Worm (Caenorhabditis elegans) whole organism, dauer: ENCODE measurements around the gene cyp-33C12.

Experiments used
- unc-62 ChIP-seq: sonication (generic microtip); optimal IDR thresholded peaks from 2 replicates; lab custom pipeline; 2017; ENCODE audit warnings: missing biosample characterization, missing genetic modification reagents, missing genetic modification characterization

Gene cyp-33C12

DNA sequence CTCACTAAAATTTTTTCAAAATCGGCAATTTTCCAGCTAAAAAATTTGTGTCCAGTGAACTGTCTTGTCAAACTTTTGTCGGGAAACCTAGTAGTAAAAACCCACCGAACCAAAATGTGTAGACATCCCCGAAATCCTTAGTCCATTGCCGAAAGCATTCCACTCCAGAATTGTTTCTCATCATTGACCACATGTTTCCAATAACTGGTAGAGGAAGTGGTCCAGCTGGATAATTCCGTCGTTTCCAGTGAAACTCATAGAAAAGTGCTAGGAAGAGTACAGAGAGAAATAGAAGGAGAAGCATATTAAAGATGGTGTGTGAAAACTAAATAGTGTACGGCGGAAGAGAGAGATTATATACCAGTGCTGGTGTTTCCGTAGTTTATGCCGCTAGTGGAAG, at the start of gene cyp-33C12:
TSS of gene cyp-33C12 (minus strand) at position 321 of the 400 bp plus-strand sequence.
- TF ChIP-seq unc-62 (GFP tag; lab: Kevin White, UChicago), result no peak

DNA sequence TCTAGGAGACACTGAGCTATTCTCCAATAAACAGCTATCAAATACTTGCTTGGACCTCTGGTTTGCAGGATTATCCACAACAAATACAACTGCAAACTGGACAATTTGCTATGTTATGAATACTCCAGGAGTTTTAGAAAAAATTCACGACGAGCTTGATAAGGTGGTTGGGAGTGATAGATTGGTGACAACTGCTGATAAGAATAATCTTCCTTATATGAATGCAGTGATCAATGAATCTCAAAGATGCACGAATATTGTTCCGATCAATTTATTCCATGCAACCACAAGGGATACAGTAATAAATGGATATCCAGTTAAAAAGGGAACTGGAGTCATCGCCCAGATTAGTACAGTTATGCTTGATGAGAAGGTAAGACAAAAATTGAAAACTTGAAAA, 47.6 kb upstream of the cyp-33C12 start:
- no peak for TF ChIP-seq unc-62 (GFP tag; lab: Kevin White, UChicago)

DNA sequence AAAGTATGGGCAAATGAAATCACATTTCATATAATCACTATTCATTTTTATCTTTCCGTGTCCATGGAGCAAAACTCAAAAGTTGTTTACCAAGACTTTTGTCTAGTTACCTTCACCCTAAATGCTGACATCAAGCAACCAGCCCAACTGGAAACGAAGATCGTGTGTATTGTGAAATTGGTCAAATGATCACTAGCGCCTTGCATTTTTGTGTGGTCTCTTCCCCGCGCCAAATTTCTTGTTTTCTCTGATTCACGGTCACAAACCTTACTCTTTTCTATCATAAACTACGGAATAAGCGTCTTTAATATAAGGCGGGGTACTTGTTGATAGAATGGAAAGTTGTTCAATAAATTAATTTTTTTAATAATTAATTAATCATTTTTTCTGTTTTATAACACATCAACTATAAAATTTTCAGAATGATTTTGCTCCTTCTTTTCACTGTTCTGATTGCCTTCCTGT, 46.0 kb upstream of the cyp-33C12 start, which contains the start of gene cyp-33C7:
TSS of gene cyp-33C7 (plus strand) at position 415 of the 465 bp plus-strand sequence.
- no peak for TF ChIP-seq unc-62 (GFP tag; lab: Kevin White, UChicago)

DNA sequence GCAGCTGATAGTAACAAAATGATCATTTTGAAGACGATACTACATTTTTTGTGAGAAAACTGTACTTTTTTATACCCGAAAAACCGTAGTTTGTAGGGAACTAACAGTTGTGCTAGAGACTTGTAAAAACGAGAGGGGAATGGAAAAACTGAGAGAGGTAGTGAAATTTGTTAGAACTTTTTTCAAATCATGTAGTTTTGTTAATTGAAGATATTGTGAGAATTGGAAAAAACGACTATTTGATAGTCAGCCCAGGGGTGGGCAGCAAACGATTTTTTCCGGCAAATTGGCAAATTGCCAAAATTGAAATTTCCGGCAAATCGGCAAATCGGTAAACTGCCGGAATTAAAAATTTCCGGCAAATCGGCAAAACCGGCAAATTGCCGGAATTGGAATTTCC, 45.1 kb upstream of the cyp-33C12 start, which contains the start of gene cyp-33C6:
TSS of gene cyp-33C6 (minus strand) at position 101 of the 400 bp plus-strand sequence.
- no peak for TF ChIP-seq unc-62 (GFP tag; lab: Kevin White, UChicago)

DNA sequence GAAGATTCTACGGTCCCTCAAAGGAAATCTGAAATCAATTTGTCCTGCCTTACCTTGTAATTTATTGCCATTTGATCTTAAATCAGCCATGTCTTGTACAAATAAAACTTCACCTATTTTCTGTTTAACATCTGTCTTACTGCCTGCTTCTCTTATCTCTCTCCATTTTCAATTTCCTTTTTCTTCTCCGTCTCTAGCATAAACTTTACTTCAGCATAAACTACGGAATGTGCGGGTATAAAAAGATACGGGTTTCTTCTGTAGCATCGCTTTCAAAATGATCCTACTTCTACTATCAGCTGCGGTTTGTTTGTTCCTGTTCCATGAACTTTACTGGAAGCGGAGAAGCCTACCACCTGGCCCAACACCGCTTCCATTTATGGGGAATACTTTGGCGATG, 40.6 kb upstream of the cyp-33C12 start, which contains the start of gene cyp-33C5:
TSS of gene cyp-33C5 (plus strand) at position 254 of the 400 bp plus-strand sequence.
- no peak for TF ChIP-seq unc-62 (GFP tag; lab: Kevin White, UChicago)

DNA sequence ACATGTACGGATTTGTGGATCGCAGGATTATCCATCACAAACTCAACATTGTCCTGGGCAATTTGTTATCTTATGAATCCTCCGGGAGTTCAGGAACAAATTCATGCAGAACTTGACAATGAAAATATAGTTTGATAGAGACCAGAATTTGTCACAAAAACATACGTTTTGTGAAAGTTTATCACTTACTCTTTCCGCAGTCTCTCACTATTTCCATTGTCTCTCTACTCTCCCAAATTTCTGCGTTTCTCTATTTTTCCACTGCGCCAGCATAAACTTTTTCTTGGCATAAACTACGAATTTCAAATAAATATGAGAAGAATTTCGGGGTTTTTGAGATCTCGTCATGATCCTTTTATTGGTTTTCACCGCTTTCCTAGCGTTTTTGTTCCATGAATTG, 38.4 kb upstream of the cyp-33C12 start, which contains the start of gene cyp-33C3:
TSS of gene cyp-33C3 (plus strand) at position 149 of the 400 bp plus-strand sequence.
- no peak for TF ChIP-seq unc-62 (GFP tag; lab: Kevin White, UChicago)

DNA sequence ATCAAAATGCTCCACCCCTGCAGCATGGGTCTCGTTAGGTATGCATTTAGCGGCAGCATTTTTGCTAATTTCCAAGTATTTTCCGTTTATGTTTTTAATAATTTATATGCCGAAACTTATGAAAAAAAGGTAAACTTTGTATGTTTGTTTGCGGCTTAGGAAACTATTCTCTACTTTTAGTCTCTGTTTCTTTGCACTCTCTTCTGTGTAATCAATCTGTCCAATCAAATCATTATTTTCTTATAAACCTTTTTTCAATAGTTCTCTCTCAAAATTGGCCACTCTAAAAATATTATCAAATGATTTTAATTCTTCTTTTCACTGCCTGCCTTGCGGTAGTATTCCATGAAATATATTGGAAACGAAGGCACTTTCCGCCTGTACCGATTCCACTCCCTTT, 33.8 kb upstream of the cyp-33C12 start:
- TF ChIP-seq unc-62 (GFP tag; lab: Kevin White, UChicago), result no peak

DNA sequence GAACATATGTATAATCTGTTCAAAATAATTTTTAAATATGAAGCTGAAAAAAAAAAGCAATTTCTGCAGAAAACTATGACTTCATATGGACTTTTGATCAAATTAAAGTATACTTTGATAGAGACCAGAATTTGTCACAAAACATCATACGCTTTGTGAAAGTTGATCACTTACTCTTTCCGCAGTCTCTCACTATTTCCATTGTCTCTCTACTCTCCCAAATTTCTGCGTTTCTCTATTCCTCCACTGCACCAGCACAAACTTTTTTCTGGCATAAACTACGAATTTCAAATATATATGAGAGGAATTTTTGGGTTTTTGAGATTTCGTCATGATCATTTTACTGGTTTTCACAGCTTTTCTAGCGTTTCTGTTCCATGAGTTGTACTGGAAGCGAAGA, 31.6 kb upstream of the cyp-33C12 start, which contains the start of gene cyp-33C4:
TSS of gene cyp-33C4 (plus strand) at position 293 of the 400 bp plus-strand sequence.
- TF ChIP-seq unc-62 (GFP tag; lab: Kevin White, UChicago), result no peak

DNA sequence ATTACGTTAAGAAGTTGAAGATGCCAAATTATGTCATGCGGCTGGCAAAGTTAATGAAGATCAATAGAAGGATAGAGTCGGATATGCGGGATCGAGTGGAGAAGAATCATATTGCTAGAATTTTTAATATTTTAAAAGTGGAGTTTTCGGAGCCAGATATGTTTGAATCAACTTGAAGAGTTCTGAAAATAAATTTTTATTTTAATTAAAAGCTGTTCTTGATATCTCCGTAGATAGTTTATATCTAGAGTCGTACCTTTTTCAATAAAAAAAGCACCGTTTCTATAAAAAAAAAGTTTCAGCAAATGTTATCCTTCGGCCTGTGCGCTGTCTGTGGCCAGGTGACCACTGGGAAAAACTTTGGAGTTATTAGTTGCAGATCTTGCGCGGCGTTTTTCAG, 29.0 kb upstream of the cyp-33C12 start, which contains the start of gene nhr-96:
TSS of gene nhr-96 (plus strand) at position 301 of the 400 bp plus-strand sequence.
- no peak for TF ChIP-seq unc-62 (GFP tag; lab: Kevin White, UChicago)

DNA sequence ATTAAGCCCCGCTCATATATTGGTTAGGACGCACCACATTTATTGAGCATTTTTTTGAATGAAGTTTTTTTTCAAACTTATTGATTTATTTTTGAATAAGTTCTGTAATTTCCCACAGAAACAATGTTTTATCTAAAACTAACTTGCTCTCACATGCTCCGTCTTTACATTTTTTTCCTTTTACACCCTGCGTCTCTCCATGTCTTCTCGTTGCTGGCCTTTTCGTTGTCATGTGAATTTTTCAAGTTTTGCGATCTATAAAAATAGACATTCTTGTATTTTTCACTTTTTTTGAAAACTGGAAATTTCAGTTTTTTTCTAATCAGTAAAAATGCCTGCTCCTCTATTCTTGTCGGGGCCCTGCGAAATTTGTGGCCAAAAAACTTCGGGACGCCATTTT, 26.7 kb upstream of the cyp-33C12 start, which contains the start of gene nhr-134:
TSS of gene nhr-134 (plus strand) at position 312 of the 400 bp plus-strand sequence.
- no peak for TF ChIP-seq unc-62 (GFP tag; lab: Kevin White, UChicago)

DNA sequence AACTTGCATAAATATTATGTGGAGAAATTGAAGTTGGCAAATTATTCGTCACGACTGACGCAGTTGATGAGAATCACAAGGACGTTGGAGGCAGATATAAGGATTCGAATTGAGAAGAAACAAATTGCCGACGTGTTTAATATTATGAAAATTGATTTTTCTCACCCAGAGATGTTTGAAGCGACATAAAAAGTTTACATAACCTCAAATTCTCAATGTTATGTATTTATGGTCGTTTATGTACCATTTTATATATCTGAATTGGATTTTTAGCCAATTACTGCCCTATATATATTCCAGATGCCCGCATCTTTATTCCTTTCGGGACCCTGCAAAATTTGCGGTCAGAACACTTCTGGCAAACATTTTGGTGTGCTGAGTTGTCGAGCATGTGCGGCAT, 24.6 kb upstream of the cyp-33C12 start, which contains the start of gene nhr-126:
TSS of gene nhr-126 (plus strand) at position 301 of the 400 bp plus-strand sequence.
- TF ChIP-seq unc-62 (GFP tag; lab: Kevin White, UChicago), result no peak

DNA sequence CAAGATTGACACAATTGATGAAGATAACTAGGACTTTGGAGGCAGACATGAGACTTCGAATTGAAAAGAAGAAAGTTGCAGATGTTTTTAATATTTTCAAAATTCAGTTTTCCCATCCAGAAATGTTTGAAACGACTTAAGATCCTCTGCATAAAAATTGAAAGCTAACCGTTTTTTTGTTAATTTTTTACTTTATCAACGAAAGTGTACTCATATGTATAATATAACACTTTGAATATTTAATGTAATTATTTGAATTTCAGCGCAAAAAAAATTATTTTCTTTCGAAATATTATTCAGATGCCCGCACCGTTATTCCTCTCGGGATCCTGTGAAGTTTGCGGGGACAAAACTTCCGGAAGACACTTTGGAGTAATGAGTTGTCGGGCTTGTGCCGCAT, 22.7 kb upstream of the cyp-33C12 start, which contains the start of gene nhr-18:
TSS of gene nhr-18 (plus strand) at position 301 of the 400 bp plus-strand sequence.
- TF ChIP-seq unc-62 (GFP tag; lab: Kevin White, UChicago), result no peak

DNA sequence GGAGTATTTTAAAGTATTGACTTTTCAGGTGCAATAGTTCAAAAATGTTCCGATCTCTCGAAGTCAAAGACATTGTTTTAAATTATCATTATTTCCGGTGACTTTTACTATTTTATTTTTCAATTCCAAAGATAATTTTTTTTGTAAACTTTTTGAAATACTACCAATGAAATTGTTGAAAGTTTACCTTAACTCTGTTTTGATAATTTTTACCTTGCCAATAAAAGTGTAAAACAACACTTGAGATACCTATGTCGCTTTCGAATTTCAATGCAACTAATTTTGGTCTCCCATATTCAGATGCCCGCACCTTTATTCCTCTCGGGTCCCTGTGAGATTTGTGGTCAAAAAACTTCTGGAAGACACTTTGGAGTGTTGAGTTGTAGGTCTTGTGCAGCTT, 20.9 kb upstream of the cyp-33C12 start, which contains the start of gene nhr-103:
TSS of gene nhr-103 (plus strand) at position 301 of the 400 bp plus-strand sequence.
- no peak for TF ChIP-seq unc-62 (GFP tag; lab: Kevin White, UChicago)

DNA sequence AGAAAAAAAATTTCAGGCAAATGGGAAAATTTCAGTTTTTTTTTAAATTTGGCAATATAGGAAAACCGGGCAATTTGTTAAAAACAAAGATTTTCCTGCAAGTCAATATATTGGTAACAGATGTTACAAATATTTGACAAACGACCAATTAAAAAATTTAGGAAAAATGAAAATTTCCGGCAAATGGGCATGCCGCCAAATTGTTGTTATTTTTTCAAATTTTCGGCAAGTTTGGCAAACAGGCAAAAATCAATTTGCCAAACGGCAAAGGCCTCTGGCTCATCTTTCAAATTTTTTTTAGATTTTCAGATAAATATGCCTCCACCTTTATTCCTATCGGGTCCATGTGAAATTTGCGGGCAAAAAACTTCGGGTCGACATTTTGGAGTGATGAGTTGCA, 17.6 kb upstream of the cyp-33C12 start, which contains the start of gene nhr-128:
TSS of gene nhr-128 (plus strand) at position 301 of the 400 bp plus-strand sequence.
- TF ChIP-seq unc-62 (GFP tag; lab: Kevin White, UChicago), result no peak

DNA sequence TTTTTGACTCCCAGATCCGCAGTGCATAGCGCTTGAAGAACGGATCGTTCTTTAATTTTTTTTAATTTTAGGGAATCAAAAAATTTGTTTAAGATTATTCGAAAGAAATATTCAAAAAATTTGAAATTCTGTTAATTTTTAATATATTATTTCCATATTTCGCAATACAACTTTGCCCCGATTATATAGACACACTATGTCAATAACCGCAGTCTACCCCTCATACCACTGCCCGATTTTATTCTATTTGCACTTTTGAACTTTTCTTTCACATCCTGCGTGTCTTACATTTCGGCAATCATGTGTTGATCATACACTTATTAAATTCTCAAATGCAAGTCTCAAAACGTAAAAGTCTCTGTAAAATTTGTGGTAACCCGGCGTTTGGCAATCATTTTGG, 14.6 kb upstream of the cyp-33C12 start, which contains the start of gene nhr-56:
TSS of gene nhr-56 (plus strand) at position 202 of the 400 bp plus-strand sequence.
- TF ChIP-seq unc-62 (GFP tag; lab: Kevin White, UChicago), result no peak

DNA sequence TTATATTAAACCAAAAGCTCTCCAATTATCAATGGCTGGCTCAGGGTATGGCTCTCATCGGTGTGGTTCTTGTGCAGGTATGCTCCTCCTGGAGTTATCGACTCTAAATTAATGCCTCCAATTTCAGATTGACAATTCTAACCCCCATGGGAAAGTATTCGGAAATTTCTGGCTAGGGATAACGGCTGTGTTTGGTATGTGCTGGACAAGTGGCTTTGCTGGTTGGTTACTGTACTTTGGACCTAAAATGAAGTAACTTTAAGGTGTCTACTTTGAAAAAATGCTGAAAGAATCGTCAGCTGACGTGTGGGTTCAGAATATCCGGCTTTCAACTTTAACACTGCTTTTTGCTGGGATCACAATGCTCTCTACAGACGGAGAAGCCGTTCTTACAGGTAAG, 12.7 kb upstream of the cyp-33C12 start:
- no peak for TF ChIP-seq unc-62 (GFP tag; lab: Kevin White, UChicago)

DNA sequence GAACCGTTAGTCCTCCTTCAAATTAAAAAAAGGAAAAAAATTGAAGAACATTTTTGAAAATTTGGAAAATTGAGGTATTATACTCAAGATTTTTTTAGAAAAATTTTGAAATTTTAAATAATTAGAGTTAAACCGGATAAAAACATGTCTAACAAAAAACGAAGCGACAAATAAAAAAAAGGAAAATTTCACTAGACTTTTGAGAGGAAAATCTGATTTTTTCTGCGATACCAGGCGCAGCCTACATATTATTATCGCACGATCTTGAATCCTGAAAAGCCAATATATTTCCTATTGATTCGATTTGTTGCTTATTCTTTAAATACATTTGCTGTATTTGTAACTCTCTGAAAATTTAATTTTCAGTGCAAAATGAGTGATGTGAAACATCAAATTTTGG, 11.2 kb upstream of the cyp-33C12 start, which contains the start of gene nstp-8:
TSS of gene nstp-8 (plus strand) at position 301 of the 400 bp plus-strand sequence.
- TF ChIP-seq unc-62 (GFP tag; lab: Kevin White, UChicago), result no peak
